Fruit fly (Drosophila melanogaster) whole organism, embryonic: ENCODE data around the gene RhoGAP93B.
A peak's percentile ranks its signal among the peaks of the same experiment; 100 is the strongest.

Source experiments
- CG32772 ChIP-seq: fragments of 200-800 bp; sonication (Bioruptor generic); IDR thresholded peaks from 2 replicates; pipeline ENCODE4 v1.3.6; 2022; ENCODE audit warnings: missing biosample characterization, missing genetic modification characterization
- CG5245 ChIP-seq: fragments of 200-800 bp; sonication (Bioruptor generic); optimal IDR thresholded peaks from 3 replicates; lab custom pipeline; 2016; ENCODE audit warnings: missing biosample characterization, missing genetic modification characterization
- CkIIα-i1 ChIP-seq: fragments of 200-800 bp; sonication (Bioruptor generic); IDR thresholded peaks from 2 replicates; pipeline ENCODE4 v1.3.6; 2022; ENCODE audit warnings: missing biosample characterization, missing genetic modification characterization
- Dbx ChIP-seq: fragments of 200-800 bp; sonication (Bioruptor generic); IDR thresholded peaks from 3 replicates; pipeline ENCODE4 v1.3.6; 2022; ENCODE audit warnings: missing biosample characterization, missing genetic modification characterization
- Fer1 ChIP-seq: fragments of 200-800 bp; sonication (Bioruptor generic); optimal IDR thresholded peaks from 2 replicates; lab custom pipeline; 2017; ENCODE audit warnings: missing biosample characterization, mild to moderate bottlenecking, missing genetic modification characterization
- jing ChIP-seq: fragments of 200-800 bp; sonication (Bioruptor generic); optimal IDR thresholded peaks from 2 replicates; lab custom pipeline; 2018; ENCODE audit warnings: missing biosample characterization, mild to moderate bottlenecking, missing genetic modification characterization
- lola ChIP-seq, 3 experiments: fragments of >200 bp in 2 of 3; fragments of 200-800 bp in 1 of 3; sonication (Bioruptor generic) in 1 of 3; optimal IDR thresholded peaks; 2 replicates each; lab custom pipeline; 2017 to 2019; ENCODE audit warnings: missing biosample characterization in 3 of 3, missing genetic modification characterization in 3 of 3, mild to moderate bottlenecking in 1 of 3, moderate library complexity in 1 of 3
- pb ChIP-seq: fragments of 200-800 bp; sonication (Bioruptor generic); optimal IDR thresholded peaks from 3 replicates; lab custom pipeline; 2016; ENCODE audit warnings: missing biosample characterization, missing genetic modification characterization
- pnt ChIP-seq: fragments of 200-800 bp; sonication (Bioruptor generic); optimal IDR thresholded peaks from 3 replicates; lab custom pipeline; 2016; ENCODE audit warnings: missing biosample characterization, missing genetic modification characterization
- sug ChIP-seq: fragments of 200-800 bp; optimal IDR thresholded peaks from 2 replicates; lab custom pipeline; 2019; ENCODE audit warnings: missing biosample characterization, mild to moderate bottlenecking, missing genetic modification characterization, moderate library complexity

DNA sequence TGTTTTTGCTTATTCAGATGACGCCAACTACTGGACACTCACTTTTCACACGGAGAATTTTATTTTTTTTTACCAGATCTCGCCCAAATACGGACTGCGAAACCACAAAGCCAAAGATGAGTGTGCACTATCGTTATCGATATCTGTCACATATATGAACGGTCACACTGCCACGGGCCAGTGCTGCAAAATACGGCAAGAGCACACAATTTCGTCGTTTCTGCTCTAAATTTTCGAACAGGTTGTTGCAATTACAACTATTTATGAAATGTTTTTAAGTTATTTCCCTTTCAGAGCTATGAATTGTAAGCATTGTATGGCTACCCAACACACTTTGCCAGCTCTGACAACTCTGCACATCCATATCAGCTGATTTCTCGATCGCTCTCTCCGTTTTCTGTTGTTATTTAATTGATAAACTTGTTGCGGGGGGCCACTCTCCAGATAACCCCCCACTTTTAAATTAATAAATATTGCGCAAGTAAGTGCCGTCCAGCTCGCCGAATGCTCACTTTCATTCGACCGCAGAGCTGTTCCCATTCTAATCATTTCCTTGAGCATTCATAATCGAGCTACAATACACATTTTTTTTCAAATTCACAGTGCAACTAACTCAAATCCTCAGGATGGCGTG lies 29.8 kb upstream of the RhoGAP93B start, which contains the start of the genes slmb and CG5793:
- TF ChIP-seq sug (tag; lab: Kevin White, UChicago) (peak; percentile 100), CG32772 (no peak), pnt (GFP tag; lab: Kevin White, UChicago) (peak; percentile 12), Fer1 (GFP tag; lab: Kevin White, UChicago) (no peak), jing (GFP tag; lab: Kevin White, UChicago) (no peak), pb (GFP tag; lab: Kevin White, UChicago) (no peak), CG5245 (GFP tag; lab: Kevin White, UChicago) (peak; percentile 19), CkIIα-i1 (GFP tag; lab: Robert Waterston, UW) (no peak), Dbx (GFP tag; lab: Robert Waterston, UW) (peak; percentile 57; the same call in 2 of the 3 replicates), lola (GFP tag; optimal IDR thresholded peaks at IDR 0.05; lab: Kevin White, UChicago) (no peak)
